Worm (Caenorhabditis elegans): ENCODE results near the gene rml-1.

Gene rml-1

DNA sequence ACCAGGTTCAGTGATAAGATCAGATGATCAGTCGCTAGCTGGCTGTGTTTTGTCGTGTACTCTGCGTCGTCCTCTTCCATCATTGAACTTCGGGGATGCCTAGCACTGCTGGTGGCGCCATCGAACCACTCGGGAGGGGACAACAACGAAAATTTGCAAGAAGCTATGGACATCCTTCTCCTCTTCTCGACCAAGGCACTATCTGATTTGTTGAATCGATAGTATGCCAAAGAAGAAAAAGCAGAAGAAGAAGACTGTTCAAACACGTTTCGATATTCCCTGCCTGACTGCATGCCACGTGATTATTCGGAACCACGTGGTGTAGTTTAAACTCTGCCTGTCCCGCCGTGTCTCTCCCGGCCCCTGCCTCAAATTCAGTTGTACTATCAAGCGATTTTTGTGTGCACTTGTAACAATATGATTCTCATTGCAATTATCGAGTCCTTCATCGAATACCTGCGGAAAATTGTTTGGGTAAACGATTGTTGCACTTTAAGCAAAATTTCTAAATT, 48.6 kb downstream of the rml-1 start (continued):
- TF ChIP-seq F16B12.6 (tag; optimal IDR thresholded peaks at IDR 0.05) (no peak), skn-1 (tag; optimal IDR thresholded peaks at IDR 0.05) (no peak), lir-3 (tag; optimal IDR thresholded peaks at IDR 0.05; ENCODE audit: poor library complexity) (no peak), pag-3 (tag; optimal IDR thresholded peaks at IDR 0.05; ENCODE audit: borderline replicate concordance, insufficient read depth) (no peak), nhr-19 (GFP tag; conservative IDR thresholded peaks at IDR 0.05) (peak; percentile 53), unc-130 (tag; optimal IDR thresholded peaks at IDR 0.05) (peak; percentile 47), dpl-1 (GFP tag; optimal IDR thresholded peaks at IDR 0.05) (peak in 2 of 3 experiments; percentile 10 to 26), unc-86 (tag; optimal IDR thresholded peaks at IDR 0.05) (no peak), ztf-11 (tag; optimal IDR thresholded peaks at IDR 0.05) (no peak), nhr-90 (tag; optimal IDR thresholded peaks at IDR 0.05; ENCODE audit: poor library complexity) (peak; percentile 76), nhr-11 (tag; optimal IDR thresholded peaks at IDR 0.05) (no peak), mab-9 (GFP tag; IDR thresholded peaks at IDR 0.05) (no peak), rnt-1 (tag; optimal IDR thresholded peaks at IDR 0.05) (peak; percentile 36), nhr-12 (tag; optimal IDR thresholded peaks at IDR 0.05) (no peak), vab-15 (tag; optimal IDR thresholded peaks at IDR 0.05) (no peak), egl-13 (tag; optimal IDR thresholded peaks at IDR 0.05) (no peak), zip-4 (GFP tag; optimal IDR thresholded peaks at IDR 0.05) (no peak), snu-23 (GFP tag; optimal IDR thresholded peaks at IDR 0.05) (peak; percentile 57), ama-1 (optimal IDR thresholded peaks at IDR 0.05) (no peak), lin-13 (GFP tag; optimal IDR thresholded peaks at IDR 0.05) (no peak), xbp-1 (tag; optimal IDR thresholded peaks at IDR 0.05) (peak; percentile 16), sptf-1 (tag; optimal IDR thresholded peaks at IDR 0.05) (no peak), unc-98 (GFP tag; IDR thresholded peaks at IDR 0.05) (no peak), unc-62 (GFP tag; optimal IDR thresholded peaks at IDR 0.05) (no peak), lin-35 (GFP tag; optimal IDR thresholded peaks at IDR 0.05) (peak; percentile 12 to 59), sox-4 (tag; optimal IDR thresholded peaks at IDR 0.05) (no peak), ceh-90 (tag; optimal IDR thresholded peaks at IDR 0.05) (no peak), efl-1 (optimal IDR thresholded peaks at IDR 0.05) (peak in 1 of 2 experiments; percentile 5), efl-1 (GFP tag; optimal IDR thresholded peaks at IDR 0.05 in 1 of 2) (peak in 1 of 2 experiments; percentile 90), irx-1 (tag; optimal IDR thresholded peaks at IDR 0.05) (peak; percentile 5), C34B4.2 (tag; optimal IDR thresholded peaks at IDR 0.05) (no peak), grh-1 (GFP tag; IDR thresholded peaks at IDR 0.05) (peak; percentile 52; the same call in 1 of the 2 replicates), ces-1 (GFP tag; optimal IDR thresholded peaks at IDR 0.05) (no peak), nhr-84 (tag; optimal IDR thresholded peaks at IDR 0.05) (no peak), nhr-85 (tag) (peak; percentile 83), lin-14 (GFP tag; optimal IDR thresholded peaks at IDR 0.05) (peak; percentile 66), sup-37 (GFP tag; optimal IDR thresholded peaks at IDR 0.05) (peak; percentile 25), C16A3.4 (tag; optimal IDR thresholded peaks at IDR 0.05) (no peak), nhr-20 (tag; optimal IDR thresholded peaks at IDR 0.05) (peak; percentile 69), Y116A8C.19 (tag; optimal IDR thresholded peaks at IDR 0.05; ENCODE audit: borderline replicate concordance) (no peak)

DNA sequence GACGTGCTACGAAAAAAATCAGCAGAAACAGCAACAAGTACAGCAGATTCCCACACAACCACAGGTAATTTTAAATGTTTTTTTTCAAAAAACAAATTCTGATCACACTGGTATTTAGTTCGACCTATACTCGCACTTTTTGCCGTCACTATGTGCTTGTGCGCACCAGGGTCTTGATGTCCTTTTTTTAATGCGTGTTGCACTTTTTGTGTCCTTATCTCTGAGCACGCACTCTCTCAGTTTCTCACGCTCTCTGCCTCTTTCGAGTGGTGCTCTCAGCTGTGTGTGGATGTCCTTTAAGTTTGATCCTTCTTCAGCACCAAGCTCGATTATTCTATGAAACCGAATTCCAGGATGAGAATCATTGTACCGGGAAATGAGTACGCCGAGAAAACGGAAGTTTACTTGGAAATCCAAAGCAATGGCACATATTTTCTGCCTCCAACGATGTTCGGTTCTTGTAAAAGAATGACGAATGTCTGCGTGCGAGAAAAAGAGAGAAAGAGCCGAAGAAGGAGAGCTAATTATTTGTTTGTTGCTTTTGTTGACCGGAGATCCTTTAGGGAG, 49.4 kb downstream of the rml-1 start:
- peak in 1 of 2 experiments; percentile 14 for TF ChIP-seq lin-35 (GFP tag; optimal IDR thresholded peaks at IDR 0.05)
- 0 out of 2 replicates have a peak, but pooled peaks have one; percentile 8 for TF ChIP-seq ceh-88 (GFP tag; IDR thresholded peaks at IDR 0.05)
- no peak for TF ChIP-seq dpl-1 (GFP tag; optimal IDR thresholded peaks at IDR 0.05)
- TF ChIP-seq pax-3 (tag; optimal IDR thresholded peaks at IDR 0.05) = peak; percentile 51
- TF ChIP-seq efl-3 (GFP tag; optimal IDR thresholded peaks at IDR 0.05) = no peak
- no peak for TF ChIP-seq lin-39 (tag; optimal IDR thresholded peaks at IDR 0.05)
- TF ChIP-seq rnt-1 (tag; optimal IDR thresholded peaks at IDR 0.05) = peak; percentile 8
- no peak for TF ChIP-seq nhr-20 (tag; optimal IDR thresholded peaks at IDR 0.05)
- TF ChIP-seq xbp-1 (tag; optimal IDR thresholded peaks at IDR 0.05) = no peak
- TF ChIP-seq dsc-1 (tag; optimal IDR thresholded peaks at IDR 0.05) = peak; percentile 35
- TF ChIP-seq hlh-4 (tag; optimal IDR thresholded peaks at IDR 0.05) = no peak
- TF ChIP-seq unc-86 (tag; optimal IDR thresholded peaks at IDR 0.05) = peak; percentile 35
- TF ChIP-seq C34B4.2 (tag; optimal IDR thresholded peaks at IDR 0.05) = no peak
- TF ChIP-seq nhr-47 (tag; optimal IDR thresholded peaks at IDR 0.05) = peak; percentile 66
- peak; percentile 92 for TF ChIP-seq fkh-8 (tag; optimal IDR thresholded peaks at IDR 0.05)
- TF ChIP-seq swsn-7 (tag; optimal IDR thresholded peaks at IDR 0.05) = no peak
- peak; percentile 1 for TF ChIP-seq nhr-85 (tag)
- peak; percentile 44 for TF ChIP-seq mep-1 (tag; optimal IDR thresholded peaks at IDR 0.05)
- TF ChIP-seq vab-15 (tag; optimal IDR thresholded peaks at IDR 0.05) = no peak
- TF ChIP-seq nhr-71 (tag; optimal IDR thresholded peaks at IDR 0.05) = peak; percentile 69
- peak; percentile 59 for TF ChIP-seq lin-14 (GFP tag; optimal IDR thresholded peaks at IDR 0.05)
- TF ChIP-seq zag-1 (tag; optimal IDR thresholded peaks at IDR 0.05) = no peak
